Worm (Caenorhabditis elegans): ENCODE data around the gene F08B12.4.

F08B12.4 gene

DNA sequence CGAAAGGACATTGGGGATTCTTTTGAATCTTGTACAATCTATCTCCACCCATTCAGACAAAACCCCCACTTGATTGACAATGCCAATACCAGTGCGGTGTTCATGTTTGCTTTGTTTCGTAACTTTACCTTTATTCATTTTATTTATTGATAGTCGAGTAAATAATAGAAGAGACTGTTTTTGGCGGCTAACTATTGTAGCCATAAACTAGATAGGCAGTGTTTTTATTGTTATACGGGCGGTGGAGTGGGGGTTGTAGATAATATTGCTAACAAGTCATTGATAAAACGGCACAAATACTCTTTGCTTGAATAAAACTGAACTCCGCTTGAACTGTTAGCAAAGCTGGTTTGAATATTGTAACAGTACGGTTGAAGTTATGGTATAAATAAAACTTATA is 42.6 kb downstream of the F08B12.4 start:
- TF ChIP-seq ceh-6 (GFP tag; optimal IDR thresholded peaks at IDR 0.05) (no peak), sox-2 (GFP tag; IDR thresholded peaks at IDR 0.05) (no peak), C38D4.7 (GFP tag; optimal IDR thresholded peaks at IDR 0.05) (no peak), sdc-2 (tag; optimal IDR thresholded peaks at IDR 0.05) (no peak), eyg-1 (tag; optimal IDR thresholded peaks at IDR 0.05) (no peak), ceh-14 (tag; optimal IDR thresholded peaks at IDR 0.05) (no peak), sox-4 (tag; optimal IDR thresholded peaks at IDR 0.05) (no peak), K09A11.1 (tag; optimal IDR thresholded peaks at IDR 0.05; ENCODE audit: insufficient read depth) (no peak), ceh-18 (tag; optimal IDR thresholded peaks at IDR 0.05) (no peak), syd-9 (tag; optimal IDR thresholded peaks at IDR 0.05) (no peak), unc-55 (GFP tag; optimal IDR thresholded peaks at IDR 0.05) (no peak), tbx-7 (tag; optimal IDR thresholded peaks at IDR 0.05) (no peak), pax-1 (tag; optimal IDR thresholded peaks at IDR 0.05) (no peak), T23F11.4 (GFP tag; optimal IDR thresholded peaks at IDR 0.05) (no peak), hlh-8 (tag; optimal IDR thresholded peaks at IDR 0.05) (no peak), C08G9.2 (tag; optimal IDR thresholded peaks at IDR 0.05) (no peak), odd-2 (tag; optimal IDR thresholded peaks at IDR 0.05) (no peak), nhr-232 (tag; optimal IDR thresholded peaks at IDR 0.05) (no peak), elt-2 (tag; optimal IDR thresholded peaks at IDR 0.05) (no peak), ceh-19 (GFP tag; optimal IDR thresholded peaks at IDR 0.05) (no peak)

DNA sequence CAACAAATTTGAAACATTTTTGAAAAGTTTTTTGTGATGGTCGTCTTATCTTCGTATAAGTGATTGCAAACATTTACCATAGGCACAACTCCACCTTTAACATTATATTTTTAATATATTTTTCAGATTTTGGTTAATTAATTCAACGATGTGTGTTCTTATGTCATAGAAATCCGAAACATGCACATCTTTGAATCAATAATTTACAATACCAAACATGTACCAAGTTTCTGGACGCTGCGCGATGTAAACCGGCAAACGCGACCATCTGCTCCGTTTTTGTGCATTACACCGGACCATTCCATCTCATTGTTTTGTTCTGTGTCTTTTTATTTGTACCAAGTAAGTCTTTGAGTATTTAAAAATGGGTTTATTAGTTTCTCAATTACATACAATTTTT is 50.0 kb downstream of the F08B12.4 start, which contains the start of gene pgp-4:
Gene pgp-4 (plus strand): TSS at position 301 of the 400 bp plus-strand sequence.
- TF ChIP-seq nfya-1 (tag; optimal IDR thresholded peaks at IDR 0.05) (no peak), ceh-45 (GFP tag; IDR thresholded peaks at IDR 0.05) (no peak), pqm-1 (tag; optimal IDR thresholded peaks at IDR 0.05) (no peak), pag-3 (tag; optimal IDR thresholded peaks at IDR 0.05; ENCODE audit: borderline replicate concordance) (no peak)

Data from whole organism, late embryonic.